Worm (Caenorhabditis elegans) whole organism, L2 larva: Measurements from ENCODE around the gene ogr-2.

ENCODE experiments used
- C34F6.9 ChIP-seq: fragments of 150-350 bp; optimal IDR thresholded peaks from 2 replicates; lab custom pipeline; 2014; ENCODE audit warnings: missing biosample characterization, missing genetic modification characterization
- F13H6.1 ChIP-seq: sonication (generic microtip); optimal IDR thresholded peaks from 2 replicates; lab custom pipeline; 2016; ENCODE audit warnings: missing genetic modification characterization, missing compliant biosample characterization
- R02D3.7 ChIP-seq: fragments of 150-350 bp; optimal IDR thresholded peaks from 2 replicates; lab custom pipeline; 2014; ENCODE audit warnings: missing biosample characterization, missing genetic modification characterization
- Y55F3AM.14 ChIP-seq: fragments of 200-800 bp; sonication (Bioruptor generic); optimal IDR thresholded peaks from 2 replicates; lab custom pipeline; 2018; ENCODE audit warnings: mild to moderate bottlenecking, missing genetic modification characterization, missing compliant biosample characterization
- ZK546.5 ChIP-seq: sonication (generic microtip); optimal IDR thresholded peaks from 2 replicates; lab custom pipeline; 2017; ENCODE audit warnings: missing biosample characterization, missing genetic modification characterization
- alr-1 ChIP-seq: fragments of 150-350 bp; optimal IDR thresholded peaks from 2 replicates; lab custom pipeline; 2014; ENCODE audit warnings: missing biosample characterization, missing genetic modification characterization
- ama-1 ChIP-seq: fragments of 150-350 bp; optimal IDR thresholded peaks from 2 replicates; lab custom pipeline; 2018; ENCODE audit warnings: inconsistent platforms
- blmp-1 ChIP-seq: sonication (generic microtip); optimal IDR thresholded peaks from 2 replicates; lab custom pipeline; 2017; ENCODE audit warnings: missing genetic modification characterization, mild to moderate bottlenecking, missing compliant biosample characterization, antibody characterized with exemption, moderate library complexity; ENCODE audit not compliant: insufficient read depth
- ceh-16 ChIP-seq: fragments of 150-350 bp; optimal IDR thresholded peaks from 2 replicates; lab custom pipeline; 2014; ENCODE audit warnings: missing biosample characterization, missing genetic modification characterization
- ceh-82 ChIP-seq: fragments of 150-350 bp; optimal IDR thresholded peaks from 2 replicates; lab custom pipeline; 2014; ENCODE audit warnings: missing biosample characterization, missing genetic modification characterization
- crh-2 ChIP-seq: sonication (generic microtip); optimal IDR thresholded peaks from 2 replicates; lab custom pipeline; 2017; ENCODE audit warnings: missing biosample characterization, missing genetic modification characterization
- egl-27 ChIP-seq: sonication (generic microtip); optimal IDR thresholded peaks from 3 replicates; lab custom pipeline; 2017; ENCODE audit warnings: missing biosample characterization, missing genetic modification reagents, missing genetic modification characterization
- elt-1 ChIP-seq: fragments of 150-350 bp; optimal IDR thresholded peaks from 2 replicates; lab custom pipeline; 2014; ENCODE audit warnings: missing biosample characterization, missing genetic modification characterization
- elt-3 ChIP-seq: sonication (generic microtip); optimal IDR thresholded peaks from 2 replicates; lab custom pipeline; 2017; ENCODE audit warnings: missing biosample characterization, missing genetic modification characterization
- fos-1 ChIP-seq: fragments of 150-350 bp; optimal IDR thresholded peaks from 2 replicates; lab custom pipeline; 2014; ENCODE audit warnings: missing biosample characterization, missing genetic modification characterization
- gmeb-1 ChIP-seq: fragments of 150-350 bp; optimal IDR thresholded peaks from 2 replicates; lab custom pipeline; 2014; ENCODE audit warnings: missing biosample characterization, missing genetic modification characterization
- lin-11 ChIP-seq: fragments of 150-350 bp; sonication (generic microtip); optimal IDR thresholded peaks from 2 replicates; lab custom pipeline; 2014; ENCODE audit warnings: missing biosample characterization, missing genetic modification characterization, inconsistent platforms, mixed read lengths
- lin-13 ChIP-seq: fragments of 150-350 bp; optimal IDR thresholded peaks from 2 replicates; lab custom pipeline; 2014; ENCODE audit warnings: missing biosample characterization, missing genetic modification reagents, missing genetic modification characterization
- lsy-2 ChIP-seq, 2 experiments: fragments of 150-350 bp in 1 of 2; sonication (generic microtip) in 1 of 2; optimal IDR thresholded peaks; 2 replicates each; lab custom pipeline; 2014 to 2017; ENCODE audit warnings: missing biosample characterization in 2 of 2, missing genetic modification characterization in 2 of 2
- mbf-1 ChIP-seq: sonication (generic microtip); optimal IDR thresholded peaks from 2 replicates; lab custom pipeline; 2017; ENCODE audit warnings: missing biosample characterization, missing genetic modification characterization
- mdl-1 ChIP-seq, 2 experiments: fragments of 150-350 bp in 1 of 2; sonication (generic microtip) in 1 of 2; optimal IDR thresholded peaks; 2 replicates each; lab custom pipeline; 2017; ENCODE audit warnings: missing biosample characterization in 2 of 2, missing genetic modification characterization in 2 of 2
- nhr-10 ChIP-seq: sonication (generic microtip); optimal IDR thresholded peaks from 2 replicates; lab custom pipeline; 2017; ENCODE audit warnings: missing biosample characterization, missing genetic modification characterization
- nhr-129 ChIP-seq: fragments of 150-350 bp; optimal IDR thresholded peaks from 2 replicates; lab custom pipeline; 2014; ENCODE audit warnings: missing biosample characterization, missing genetic modification characterization
- nhr-21 ChIP-seq: fragments of 150-350 bp; optimal IDR thresholded peaks from 2 replicates; lab custom pipeline; 2014; ENCODE audit warnings: missing biosample characterization, missing genetic modification characterization
- nhr-23 ChIP-seq: fragments of 150-350 bp; optimal IDR thresholded peaks from 2 replicates; lab custom pipeline; 2014; ENCODE audit warnings: missing biosample characterization, missing genetic modification reagents, missing genetic modification characterization
- nhr-237 ChIP-seq: fragments of 150-350 bp; optimal IDR thresholded peaks from 2 replicates; lab custom pipeline; 2014; ENCODE audit warnings: missing biosample characterization, missing genetic modification characterization
- nhr-25 ChIP-seq: fragments of 150-350 bp; sonication (generic microtip); optimal IDR thresholded peaks from 3 replicates; lab custom pipeline; 2014; ENCODE audit warnings: missing biosample characterization, missing genetic modification characterization
- peb-1 ChIP-seq: fragments of 150-350 bp; optimal IDR thresholded peaks from 2 replicates; lab custom pipeline; 2014; ENCODE audit warnings: missing biosample characterization, missing genetic modification characterization
- sma-3 ChIP-seq: sonication (generic microtip); optimal IDR thresholded peaks from 2 replicates; lab custom pipeline; 2016; ENCODE audit warnings: missing genetic modification reagents, missing genetic modification characterization, missing compliant biosample characterization
- sma-9 ChIP-seq, 2 experiments: fragments of 150-350 bp in 1 of 2; sonication (generic microtip) in 1 of 2; optimal IDR thresholded peaks; 2 replicates each; lab custom pipeline; 2014 to 2016; ENCODE audit warnings: missing genetic modification characterization in 2 of 2, mild to moderate bottlenecking in 1 of 2, missing biosample characterization in 1 of 2, missing compliant biosample characterization in 1 of 2, missing genetic modification reagents in 1 of 2, moderate library complexity in 1 of 2
- snpc-4 ChIP-seq: fragments of 150-350 bp; optimal IDR thresholded peaks from 2 replicates; lab custom pipeline; 2014; ENCODE audit warnings: missing biosample characterization, missing genetic modification characterization
- unc-55 ChIP-seq: fragments of 150-350 bp; sonication (generic microtip); optimal IDR thresholded peaks from 3 replicates; lab custom pipeline; 2014; ENCODE audit warnings: missing biosample characterization, missing genetic modification reagents, missing genetic modification characterization
- unc-62 ChIP-seq: fragments of 150-350 bp; optimal IDR thresholded peaks from 2 replicates; lab custom pipeline; 2014; ENCODE audit warnings: missing biosample characterization, missing genetic modification reagents, missing genetic modification characterization

ogr-2 gene

DNA sequence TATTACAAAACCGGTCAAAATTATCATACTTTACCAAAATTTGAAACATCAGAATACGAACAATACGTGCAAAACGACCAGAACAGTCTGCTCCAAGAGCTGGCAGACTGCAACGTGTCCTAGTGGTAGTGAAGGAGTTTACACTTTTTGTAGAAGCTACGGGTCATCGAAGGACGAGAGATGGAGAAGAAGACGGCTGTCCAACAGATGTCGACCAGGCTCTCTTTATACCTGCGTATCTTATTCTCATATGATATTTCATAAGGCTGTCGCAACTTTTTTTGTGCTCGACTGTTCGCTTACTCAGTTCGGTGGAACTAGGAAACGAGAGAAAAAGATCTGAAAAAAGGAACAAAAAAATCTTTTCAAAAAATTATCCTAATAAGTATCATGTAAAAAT is 1.1 kb upstream of the ogr-2 start, which contains the start of gene let-268:
let-268 (minus strand) TSS at position 182 of the 400 bp plus-strand sequence.
- TF ChIP-seq nhr-237 (tag; lab: Kevin White, UChicago) (no peak), mdl-1 (tag; optimal IDR thresholded peaks at IDR 0.05; lab: Kevin White, UChicago) (no peak), elt-3 (tag; lab: Kevin White, UChicago) (no peak), ceh-82 (tag; lab: Kevin White, UChicago) (no peak), ceh-16 (no peak), lin-13 (GFP tag; lab: Kevin White, UChicago) (no peak), blmp-1 (tag; lab: Kevin White, UChicago) (no peak), ama-1 (lab: Kevin White, UChicago) (no peak), peb-1 (tag; lab: Kevin White, UChicago) (no peak), nhr-23 (no peak), gmeb-1 (tag; lab: Kevin White, UChicago) (no peak), Y55F3AM.14 (GFP tag; lab: Kevin White, UChicago) (no peak)

- TF ChIP-seq nhr-129 (peak; percentile 71), egl-27 (tag; lab: Kevin White, UChicago) (no peak), ZK546.5 (tag; lab: Kevin White, UChicago) (no peak), C34F6.9 (peak; percentile 68), lin-13 (GFP tag; lab: Kevin White, UChicago) (peak; percentile 35), crh-2 (peak; percentile 31), unc-55 (peak; percentile 71), blmp-1 (tag; lab: Kevin White, UChicago) (no peak), lsy-2 (tag; optimal IDR thresholded peaks at IDR 0.05; lab: Kevin White, UChicago) (peak in 1 of 2 experiments; percentile 62), Y55F3AM.14 (GFP tag; lab: Kevin White, UChicago) (no peak), elt-1 (tag; lab: Kevin White, UChicago) (no peak), nhr-10 (tag; lab: Kevin White, UChicago) (no peak), nhr-23 (no peak)
These were observed 4.0 kb downstream of the ogr-2 start, which contains the start of the genes F52H3.11 and bath-38 for ce11 chrII:10044961-10045360. TSS of gene F52H3.11 (minus strand) at chrII:10045163. TSS of gene bath-38 (minus strand) at chrII:10045270.

ce11 chrII:10045670-10046069 is 4.7 kb downstream of the ogr-2 start:
- TF ChIP-seq nhr-10 (tag; lab: Kevin White, UChicago): no peak
- no peak for TF ChIP-seq F13H6.1 (tag; lab: Kevin White, UChicago)
- TF ChIP-seq lin-13 (GFP tag; lab: Kevin White, UChicago): no peak
- no peak for TF ChIP-seq C34F6.9
- TF ChIP-seq ama-1 (lab: Kevin White, UChicago): no peak
- no peak for TF ChIP-seq nhr-21 (tag; lab: Kevin White, UChicago)
- TF ChIP-seq mbf-1 (tag; lab: Kevin White, UChicago): no peak
- no peak for TF ChIP-seq crh-2
- TF ChIP-seq gmeb-1 (tag; lab: Kevin White, UChicago): no peak
- no peak for TF ChIP-seq nhr-237 (tag; lab: Kevin White, UChicago)
- TF ChIP-seq nhr-25 (tag; lab: Kevin White, UChicago): no peak
- no peak for TF ChIP-seq alr-1 (tag; lab: Kevin White, UChicago)
- TF ChIP-seq sma-3 (GFP tag; lab: Kevin White, UChicago): no peak
- TF ChIP-seq ceh-82 (tag; lab: Kevin White, UChicago): no peak
- TF ChIP-seq fos-1 (tag; lab: Kevin White, UChicago): no peak
- TF ChIP-seq R02D3.7 (tag; lab: Kevin White, UChicago): no peak
- TF ChIP-seq egl-27 (tag; lab: Kevin White, UChicago): no peak
- no peak for TF ChIP-seq unc-62 (GFP tag; lab: Kevin White, UChicago)

ce11 chrII:10048568-10048967 is 7.6 kb downstream of the ogr-2 start, which contains the start of gene flp-4:
TSS of gene flp-4 (plus strand) at chrII:10048868.
- TF ChIP-seq snpc-4 (tag; lab: Kevin White, UChicago) (no peak), Y55F3AM.14 (GFP tag; lab: Kevin White, UChicago) (no peak), gmeb-1 (tag; lab: Kevin White, UChicago) (no peak), fos-1 (tag; lab: Kevin White, UChicago) (no peak), blmp-1 (tag; lab: Kevin White, UChicago) (no peak)

DNA sequence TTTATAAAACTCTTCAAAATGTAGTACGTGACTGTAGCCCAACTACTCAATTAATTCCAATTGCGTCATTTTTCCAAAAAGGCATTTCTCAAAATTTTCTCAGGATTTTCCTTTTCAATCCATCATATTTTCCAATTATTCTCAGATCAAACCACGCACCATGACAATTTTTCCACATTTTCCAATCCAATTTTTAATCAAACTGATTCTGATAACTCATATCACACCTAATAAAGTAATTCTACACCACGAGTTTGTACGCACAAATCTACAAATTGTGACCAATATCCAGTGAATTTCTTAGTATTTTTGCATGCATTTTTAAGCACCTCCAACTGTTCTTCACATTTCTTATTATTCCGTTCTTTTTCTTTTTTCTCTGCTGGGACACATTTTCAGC is 10.6 kb downstream of the ogr-2 start:
- TF ChIP-seq sma-9 (GFP tag; optimal IDR thresholded peaks at IDR 0.05; lab: Kevin White, UChicago) (no peak), sma-9 (tag; optimal IDR thresholded peaks at IDR 0.05; lab: Kevin White, UChicago) (no peak), ama-1 (lab: Kevin White, UChicago) (no peak), C34F6.9 (no peak), Y55F3AM.14 (GFP tag; lab: Kevin White, UChicago) (no peak), elt-1 (tag; lab: Kevin White, UChicago) (no peak), R02D3.7 (tag; lab: Kevin White, UChicago) (no peak), lin-11 (tag; lab: Kevin White, UChicago) (no peak)
- TF ChIP-seq, all 48 proteins: peak for 0
